Worm (Caenorhabditis elegans) whole organism, L2 larva: ENCODE data around the gene gtl-2.

Experiments
- C34F6.9 ChIP-seq: fragments of 150-350 bp; optimal IDR thresholded peaks from 2 replicates; lab custom pipeline; 2014; ENCODE audit warnings: missing biosample characterization, missing genetic modification characterization
- nhr-11 ChIP-seq: fragments of 150-350 bp; optimal IDR thresholded peaks from 2 replicates; lab custom pipeline; 2014; ENCODE audit warnings: missing biosample characterization, missing genetic modification characterization
- snpc-4 ChIP-seq: fragments of 150-350 bp; optimal IDR thresholded peaks from 2 replicates; lab custom pipeline; 2014; ENCODE audit warnings: missing biosample characterization, missing genetic modification characterization

- TF ChIP-seq snpc-4 (tag; lab: Kevin White, UChicago): no peak
- no peak for TF ChIP-seq C34F6.9 (tag; lab: Kevin White, UChicago)
- no peak for TF ChIP-seq nhr-11 (tag; lab: Kevin White, UChicago)
These were observed 12.9 kb downstream of the gtl-2 start for ce11 chrIV:11286112-11286511.
